Fruit fly (Drosophila melanogaster) whole organism, prepupa: ENCODE measurements around the gene CG42591.

Experiments
- CG11294 ChIP-seq: fragments of 200-800 bp; sonication (Bioruptor generic); IDR thresholded peaks from 2 replicates; pipeline ENCODE4 v1.3.6; 2022; ENCODE audit warnings: missing biosample characterization, missing genetic modification characterization
- CG15336 ChIP-seq: fragments of 200-800 bp; sonication (Bioruptor generic); IDR thresholded peaks from 2 replicates; pipeline ENCODE4 v1.3.6; 2022; ENCODE audit warnings: missing biosample characterization, missing genetic modification characterization
- CG3919 ChIP-seq: fragments of 200-800 bp; sonication (Bioruptor generic); optimal IDR thresholded peaks from 3 replicates; lab custom pipeline; 2016; ENCODE audit warnings: missing biosample characterization, missing genetic modification characterization
- CG7368 ChIP-seq: fragments of 200-800 bp; sonication (Bioruptor generic); optimal IDR thresholded peaks from 3 replicates; lab custom pipeline; 2016; ENCODE audit warnings: missing biosample characterization, missing genetic modification characterization
- CG9139 ChIP-seq: fragments of 200-800 bp; sonication (Bioruptor generic); optimal IDR thresholded peaks from 3 replicates; lab custom pipeline; 2017; ENCODE audit warnings: missing biosample characterization, mild to moderate bottlenecking, missing genetic modification characterization
- Hr39 ChIP-seq: fragments of 200-800 bp; sonication (Bioruptor generic); optimal IDR thresholded peaks from 2 replicates; lab custom pipeline; 2016; ENCODE audit warnings: missing biosample characterization, missing genetic modification characterization
- Sox102F ChIP-seq: fragments of 200-800 bp; sonication (Bioruptor generic); optimal IDR thresholded peaks from 2 replicates; lab custom pipeline; 2016; ENCODE audit warnings: missing biosample characterization, mild to moderate bottlenecking, missing genetic modification characterization
- dac ChIP-seq: fragments of 200-800 bp; sonication (Bioruptor generic); optimal IDR thresholded peaks from 2 replicates; lab custom pipeline; 2017; ENCODE audit warnings: missing biosample characterization, mild to moderate bottlenecking, missing genetic modification characterization
- fd85E ChIP-seq: fragments of 200-800 bp; sonication (Bioruptor generic); optimal IDR thresholded peaks from 3 replicates; lab custom pipeline; 2016; ENCODE audit warnings: missing biosample characterization, missing genetic modification characterization

DNA sequence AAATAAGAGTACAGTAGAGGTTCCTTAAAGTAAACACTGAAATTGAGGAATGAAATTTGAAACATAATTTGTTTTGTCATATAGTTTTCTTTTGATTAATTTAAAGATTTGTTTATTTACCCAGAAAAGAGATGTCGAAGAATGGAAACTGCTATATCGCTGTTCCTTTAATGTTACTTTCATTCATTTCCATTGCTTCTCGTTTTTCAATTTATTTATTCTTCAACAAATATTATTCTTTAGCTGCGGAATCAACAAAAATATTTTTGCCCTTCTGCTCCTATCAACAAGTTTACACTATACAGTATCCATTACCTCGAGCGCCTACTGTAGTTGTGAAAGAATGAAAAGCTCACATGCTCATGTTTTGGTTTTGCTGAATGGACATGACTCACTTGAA is 6.4 kb upstream of the CG42591 start:
- TF ChIP-seq dac (GFP tag; lab: Kevin White, UChicago) (no peak), CG15336 (GFP tag; lab: Robert Waterston, UW) (0 out of 2 replicates have a peak, but pooled peaks have one; percentile 6), CG3919 (peak; percentile 46), CG7368 (GFP tag; lab: Kevin White, UChicago) (peak; percentile 10), CG9139 (no peak), fd85E (GFP tag; lab: Kevin White, UChicago) (no peak), Sox102F (GFP tag; lab: Kevin White, UChicago) (no peak), CG11294 (GFP tag; lab: Robert Waterston, UW) (no peak), Hr39 (GFP tag; lab: Kevin White, UChicago) (peak; percentile 8)
